Worm (Caenorhabditis elegans): ENCODE data around the gene F15E6.9.

- no peak for TF ChIP-seq unc-62 (GFP tag; optimal IDR thresholded peaks at IDR 0.05)
- no peak for TF ChIP-seq snpc-4 (tag; optimal IDR thresholded peaks at IDR 0.05)
- TF ChIP-seq jun-1 (tag; optimal IDR thresholded peaks at IDR 0.05): no peak
- TF ChIP-seq unc-39 (tag; optimal IDR thresholded peaks at IDR 0.05): no peak
Measured at ce11 chrIV:4307227-4307946, 8.5 kb upstream of the F15E6.9 start, which contains the start of gene set-9.

Measured in whole organism, L3 larva.